Worm (Caenorhabditis elegans): Measurements from ENCODE around the gene F36G9.15.

ce11 chrV:16015652-16016051 lies 27.7 kb upstream of the F36G9.15 start, which contains the start of gene str-232:
- TF ChIP-seq pha-4 (tag; optimal IDR thresholded peaks at IDR 0.05) = no peak
- no peak for TF ChIP-seq ama-1 (optimal IDR thresholded peaks at IDR 0.05)
- TF ChIP-seq elt-2 (tag; optimal IDR thresholded peaks at IDR 0.05) = no peak
- no peak for TF ChIP-seq nhr-23 (tag; optimal IDR thresholded peaks at IDR 0.05)
- TF ChIP-seq nhr-28 (tag; optimal IDR thresholded peaks at IDR 0.05) = no peak
